Worm (Caenorhabditis elegans): ENCODE measurements around the gene T27A10.6.
A peak's percentile ranks its signal among the peaks of the same experiment; 100 is the strongest.

The T27A10.6 gene

ce11 chrX:3596303-3596772, at the start of gene T27A10.6:
T27A10.6 (minus strand) TSS chrX:3596353.
- TF ChIP-seq efl-1 (optimal IDR thresholded peaks at IDR 0.05) (no peak), efl-1 (GFP tag; optimal IDR thresholded peaks at IDR 0.05 in 1 of 2) (peak in 1 of 2 experiments; percentile 45), elt-2 (tag; optimal IDR thresholded peaks at IDR 0.05) (no peak), blmp-1 (tag; optimal IDR thresholded peaks at IDR 0.05) (peak; percentile 89)

ce11 chrX:3645924-3646323, 49.8 kb upstream of the T27A10.6 start:
- peak; percentile 32 for TF ChIP-seq nhr-71 (tag; optimal IDR thresholded peaks at IDR 0.05)
- peak; percentile 40 for TF ChIP-seq rnt-1 (tag; optimal IDR thresholded peaks at IDR 0.05)
- TF ChIP-seq aha-1 (tag; optimal IDR thresholded peaks at IDR 0.05): no peak
- TF ChIP-seq lin-14 (GFP tag; optimal IDR thresholded peaks at IDR 0.05): peak; percentile 77
- TF ChIP-seq pag-3 (tag; optimal IDR thresholded peaks at IDR 0.05; ENCODE audit: borderline replicate concordance, insufficient read depth): peak; percentile 85

- TF ChIP-seq ceh-8 (GFP tag; optimal IDR thresholded peaks at IDR 0.05) (no peak), elt-2 (tag; optimal IDR thresholded peaks at IDR 0.05) (no peak), fkh-4 (tag; optimal IDR thresholded peaks at IDR 0.05; ENCODE audit: borderline replicate concordance) (no peak), aly-2 (tag; optimal IDR thresholded peaks at IDR 0.05) (no peak), nhr-237 (tag; optimal IDR thresholded peaks at IDR 0.05) (no peak), snu-23 (GFP tag; optimal IDR thresholded peaks at IDR 0.05) (no peak), C16A3.4 (tag; optimal IDR thresholded peaks at IDR 0.05) (no peak)
Measured at ce11 chrX:3644796-3645195, 48.6 kb upstream of the T27A10.6 start, which contains the start of gene tmem-24. tmem-24 (minus strand) TSS chrX:3644896.

ce11 chrX:3634782-3635181, 38.6 kb upstream of the T27A10.6 start:
- TF ChIP-seq fos-1 (tag; optimal IDR thresholded peaks at IDR 0.05): no peak
- peak; percentile 52 for TF ChIP-seq lin-14 (GFP tag; optimal IDR thresholded peaks at IDR 0.05)
- TF ChIP-seq unc-130 (tag; optimal IDR thresholded peaks at IDR 0.05): no peak
- no peak for TF ChIP-seq mdl-1 (tag; optimal IDR thresholded peaks at IDR 0.05)
- TF ChIP-seq snu-23 (GFP tag; optimal IDR thresholded peaks at IDR 0.05): no peak
- no peak for TF ChIP-seq Y116A8C.19 (tag; optimal IDR thresholded peaks at IDR 0.05; ENCODE audit: borderline replicate concordance)
- no peak for TF ChIP-seq irx-1 (tag; optimal IDR thresholded peaks at IDR 0.05)
- TF ChIP-seq sox-4 (tag; optimal IDR thresholded peaks at IDR 0.05): no peak
- TF ChIP-seq egl-27 (tag; optimal IDR thresholded peaks at IDR 0.05): no peak
- no peak for TF ChIP-seq F16B12.6 (tag; optimal IDR thresholded peaks at IDR 0.05)
- TF ChIP-seq unc-86 (tag; optimal IDR thresholded peaks at IDR 0.05): no peak
- no peak for TF ChIP-seq efl-1 (optimal IDR thresholded peaks at IDR 0.05)
- TF ChIP-seq efl-1 (GFP tag; optimal IDR thresholded peaks at IDR 0.05 in 1 of 2): peak in 1 of 2 experiments; percentile 42

- TF ChIP-seq lin-35 (GFP tag; optimal IDR thresholded peaks at IDR 0.05) (no peak), ceh-8 (GFP tag; optimal IDR thresholded peaks at IDR 0.05) (peak; percentile 25)
Measured at ce11 chrX:3633654-3634053, 37.5 kb upstream of the T27A10.6 start, which contains the start of gene gst-11. gst-11 (minus strand) TSS chrX:3633754.

- TF ChIP-seq ceh-8 (GFP tag; optimal IDR thresholded peaks at IDR 0.05) (no peak), tlp-1 (tag; optimal IDR thresholded peaks at IDR 0.05) (no peak), efl-1 (optimal IDR thresholded peaks at IDR 0.05) (no peak), efl-1 (GFP tag; optimal IDR thresholded peaks at IDR 0.05 in 1 of 2) (no peak), hlh-17 (GFP tag; optimal IDR thresholded peaks at IDR 0.05; ENCODE audit: borderline replicate concordance) (peak; percentile 30), alr-1 (tag; optimal IDR thresholded peaks at IDR 0.05; ENCODE audit: borderline replicate concordance) (peak; percentile 36), unc-98 (GFP tag; IDR thresholded peaks at IDR 0.05) (0 out of 2 replicates have a peak, but pooled peaks have one; percentile 8), xbp-1 (tag; optimal IDR thresholded peaks at IDR 0.05) (no peak), C16A3.4 (tag; optimal IDR thresholded peaks at IDR 0.05) (no peak), sptf-1 (tag; optimal IDR thresholded peaks at IDR 0.05) (no peak), hpl-2 (GFP tag; optimal IDR thresholded peaks at IDR 0.05) (no peak), nhr-47 (tag; optimal IDR thresholded peaks at IDR 0.05) (no peak), nhr-71 (tag; optimal IDR thresholded peaks at IDR 0.05) (no peak), ets-5 (GFP tag; IDR thresholded peaks at IDR 0.05) (peak; percentile 87; the same call in 1 of the 2 replicates), unc-130 (tag; optimal IDR thresholded peaks at IDR 0.05) (no peak)
Measured at ce11 chrX:3631550-3631949, 35.4 kb upstream of the T27A10.6 start.
